Worm (Caenorhabditis elegans): ENCODE measurements around the gene F39H12.3.

The F39H12.3 gene

DNA sequence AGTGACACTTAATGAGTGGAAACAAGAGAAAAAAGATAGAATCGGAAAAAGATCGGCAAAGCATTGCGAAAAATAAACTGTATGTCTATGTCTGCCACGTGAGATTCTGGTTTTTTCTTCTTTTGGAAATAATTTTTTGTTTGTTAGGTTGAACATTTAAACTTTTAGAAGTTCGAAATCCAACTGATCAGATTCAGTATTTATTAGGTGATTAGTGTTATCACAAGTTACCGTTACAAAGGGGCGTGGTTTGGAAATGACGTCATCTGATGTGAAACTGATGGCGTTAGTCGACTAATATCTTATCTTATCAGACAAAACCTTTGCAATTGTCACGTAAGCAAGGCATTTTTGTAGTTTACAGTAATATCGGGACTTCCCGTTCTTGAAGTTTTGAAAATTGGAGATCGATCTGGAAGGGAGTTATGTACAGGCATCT is 23.0 kb upstream of the F39H12.3 start:
- TF ChIP-seq nhr-11 (tag; optimal IDR thresholded peaks at IDR 0.05) (no peak), egl-5 (tag; optimal IDR thresholded peaks at IDR 0.05) (no peak), nhr-67 (tag; optimal IDR thresholded peaks at IDR 0.05) (no peak), lin-39 (tag; optimal IDR thresholded peaks at IDR 0.05) (no peak), ztf-4 (tag; optimal IDR thresholded peaks at IDR 0.05) (peak; percentile 59), tbx-2 (tag; optimal IDR thresholded peaks at IDR 0.05) (peak; percentile 45), mdl-1 (tag; optimal IDR thresholded peaks at IDR 0.05) (peak; percentile 69), unc-39 (tag; optimal IDR thresholded peaks at IDR 0.05) (no peak), nfya-1 (tag; optimal IDR thresholded peaks at IDR 0.05; ENCODE audit: insufficient read depth) (peak; percentile 29), mml-1 (tag; optimal IDR thresholded peaks at IDR 0.05) (no peak), nhr-25 (tag; optimal IDR thresholded peaks at IDR 0.05) (peak; percentile 90), ceh-28 (tag; optimal IDR thresholded peaks at IDR 0.05) (peak; percentile 10), fos-1 (tag; optimal IDR thresholded peaks at IDR 0.05) (no peak), ZK546.5 (tag; optimal IDR thresholded peaks at IDR 0.05) (no peak), pha-4 (tag; optimal IDR thresholded peaks at IDR 0.05) (no peak), lsy-12 (tag; optimal IDR thresholded peaks at IDR 0.05) (peak; percentile 39), unc-62 (GFP tag; optimal IDR thresholded peaks at IDR 0.05) (no peak), eor-1 (tag; optimal IDR thresholded peaks at IDR 0.05) (no peak), sea-2 (GFP tag; optimal IDR thresholded peaks at IDR 0.05) (no peak), elt-2 (tag; optimal IDR thresholded peaks at IDR 0.05) (no peak), nhr-28 (tag; optimal IDR thresholded peaks at IDR 0.05) (no peak), elt-1 (tag; optimal IDR thresholded peaks at IDR 0.05) (no peak), fkh-2 (tag; optimal IDR thresholded peaks at IDR 0.05) (no peak), snpc-4 (tag; optimal IDR thresholded peaks at IDR 0.05) (no peak), zag-1 (tag; optimal IDR thresholded peaks at IDR 0.05) (no peak), nhr-43 (tag; optimal IDR thresholded peaks at IDR 0.05; ENCODE audit: poor library complexity, severe bottlenecking) (peak; percentile 91), ceh-16 (tag; optimal IDR thresholded peaks at IDR 0.05) (no peak), ceh-9 (tag; optimal IDR thresholded peaks at IDR 0.05) (no peak), aly-2 (tag; optimal IDR thresholded peaks at IDR 0.05) (no peak), ztf-11 (tag; optimal IDR thresholded peaks at IDR 0.05) (no peak), nhr-76 (tag; optimal IDR thresholded peaks at IDR 0.05) (no peak), nhr-23 (tag; optimal IDR thresholded peaks at IDR 0.05) (peak; percentile 92), R02D3.7 (tag; optimal IDR thresholded peaks at IDR 0.05) (no peak), skn-1 (tag; optimal IDR thresholded peaks at IDR 0.05) (no peak), nhr-237 (tag; optimal IDR thresholded peaks at IDR 0.05) (no peak), nhr-12 (tag; optimal IDR thresholded peaks at IDR 0.05) (no peak), nhr-77 (tag; optimal IDR thresholded peaks at IDR 0.05) (no peak), daf-12 (tag; optimal IDR thresholded peaks at IDR 0.05) (no peak), elt-3 (tag; optimal IDR thresholded peaks at IDR 0.05) (peak; percentile 48 to 94 (median 70)), egl-27 (tag; optimal IDR thresholded peaks at IDR 0.05) (no peak), ceh-82 (tag; optimal IDR thresholded peaks at IDR 0.05) (no peak), ama-1 (optimal IDR thresholded peaks at IDR 0.05) (peak; percentile 24), pqm-1 (tag; optimal IDR thresholded peaks at IDR 0.05) (no peak), jun-1 (tag; optimal IDR thresholded peaks at IDR 0.05) (peak; percentile 71), fkh-10 (GFP tag; optimal IDR thresholded peaks at IDR 0.05) (no peak), hmg-11 (tag; optimal IDR thresholded peaks at IDR 0.05) (no peak), lin-15B (tag; optimal IDR thresholded peaks at IDR 0.05) (no peak)

DNA sequence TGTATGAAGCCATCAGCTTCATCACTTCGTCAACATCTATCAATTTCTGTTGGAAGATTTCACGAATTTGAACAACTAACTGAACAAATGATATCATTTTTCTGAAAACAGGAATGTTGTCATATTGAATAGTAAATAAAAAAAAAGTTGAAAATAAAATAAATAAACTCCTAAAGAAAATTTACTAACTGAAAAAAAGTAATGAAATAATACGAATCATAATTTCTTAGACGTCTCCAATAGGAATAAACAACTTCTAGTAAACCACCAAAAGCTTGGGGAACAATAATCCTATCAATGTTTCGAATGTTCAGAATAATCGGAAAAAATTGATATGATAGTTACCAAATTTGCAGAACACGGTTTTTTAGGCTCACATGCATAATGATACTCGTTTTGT is 22.2 kb upstream of the F39H12.3 start, which contains the start of gene cdo-1:
Gene cdo-1, minus strand, starts transcription at position 101 of the 400 bp plus-strand sequence.
- no peak for TF ChIP-seq tbx-2 (tag; optimal IDR thresholded peaks at IDR 0.05)
- no peak for TF ChIP-seq elt-1 (tag; optimal IDR thresholded peaks at IDR 0.05)
- TF ChIP-seq ztf-11 (tag; optimal IDR thresholded peaks at IDR 0.05), result no peak
- no peak for TF ChIP-seq skn-1 (tag; optimal IDR thresholded peaks at IDR 0.05)
